Worm (Caenorhabditis elegans) whole organism, mixed stage, embryonic: Measurements from ENCODE around the gene F36D4.6.

ENCODE experiments used
- pha-4 ChIP-seq: fragments of 150-350 bp; optimal IDR thresholded peaks from 2 replicates; lab custom pipeline; 2018; ENCODE audit warnings: missing biosample characterization, missing genetic modification reagents, missing genetic modification characterization
- unc-39 ChIP-seq: fragments of 150-350 bp; optimal IDR thresholded peaks from 2 replicates; lab custom pipeline; 2014; ENCODE audit warnings: missing biosample characterization, missing genetic modification characterization
- unc-62 ChIP-seq: fragments of 150-350 bp; optimal IDR thresholded peaks from 2 replicates; lab custom pipeline; 2014; ENCODE audit warnings: missing biosample characterization, missing genetic modification reagents, missing genetic modification characterization

ce11 chrV:9391959-9392358 lies 35.0 kb downstream of the F36D4.6 start:
- TF ChIP-seq pha-4 (tag; lab: Kevin White, UChicago) (no peak), unc-39 (tag; lab: Kevin White, UChicago) (no peak), unc-62 (GFP tag; lab: Kevin White, UChicago) (no peak)
